Worm (Caenorhabditis elegans) whole organism, midembryonic: ENCODE results near the gene fubl-1.

Experiments used
- T22C8.4 ChIP-seq: fragments of 200-800 bp; sonication (Bioruptor generic); IDR thresholded peaks from 2 replicates; pipeline ENCODE4 v1.3.6; 2022; ENCODE audit warnings: missing genetic modification characterization, missing compliant biosample characterization
- cog-1 ChIP-seq: sonication (generic microtip); optimal IDR thresholded peaks from 2 replicates; lab custom pipeline; 2016; ENCODE audit warnings: missing genetic modification characterization, missing compliant biosample characterization
- flt-1 ChIP-seq: fragments of 200-800 bp; sonication (Bioruptor generic); IDR thresholded peaks from 2 replicates; pipeline ENCODE4 v1.3.6; 2022; ENCODE audit warnings: missing genetic modification characterization, missing compliant biosample characterization
- klf-2 ChIP-seq: fragments of 200-800 bp; sonication (Bioruptor generic); conservative IDR thresholded peaks from 2 replicates; pipeline ENCODE4 v1.3.6; 2022; ENCODE audit warnings: missing genetic modification reagents, missing genetic modification characterization, missing compliant biosample characterization
- med-1 ChIP-seq: sonication (generic microtip); optimal IDR thresholded peaks from 2 replicates; lab custom pipeline; 2017; ENCODE audit warnings: missing genetic modification characterization, mild to moderate bottlenecking, missing compliant biosample characterization, antibody characterized with exemption, missing genetic modification reagents; ENCODE audit not compliant: insufficient read depth
- ref-1 ChIP-seq: fragments of 200-800 bp; sonication (Bioruptor generic); conservative IDR thresholded peaks from 2 replicates; pipeline ENCODE4 v1.3.6; 2022; ENCODE audit warnings: missing genetic modification reagents, missing genetic modification characterization, missing compliant biosample characterization
- tab-1 ChIP-seq: fragments of 200-800 bp; sonication (Bioruptor generic); IDR thresholded peaks from 2 replicates; pipeline ENCODE4 v1.3.6; 2022; ENCODE audit warnings: missing genetic modification characterization, missing compliant biosample characterization
- ztf-23 ChIP-seq: fragments of 200-800 bp; sonication (Bioruptor generic); IDR thresholded peaks from 2 replicates; pipeline ENCODE4 v1.3.6; 2022; ENCODE audit warnings: missing genetic modification reagents, missing genetic modification characterization, missing compliant biosample characterization
- ztf-29 ChIP-seq: fragments of 200-800 bp; sonication (Bioruptor generic); IDR thresholded peaks from 2 replicates; pipeline ENCODE4 v1.3.6; 2022; ENCODE audit warnings: missing genetic modification reagents, missing genetic modification characterization, missing compliant biosample characterization

The fubl-1 gene

ce11 chrV:10237959-10238444 lies 664 bp downstream of the fubl-1 start:
- TF ChIP-seq tab-1 (GFP tag; lab: Robert Waterston, UW) = no peak
- no peak for TF ChIP-seq med-1
- no peak for TF ChIP-seq ztf-29 (GFP tag; lab: Robert Waterston, UW)
- TF ChIP-seq cog-1 (tag; lab: Kevin White, UChicago) = no peak
- TF ChIP-seq flt-1 (GFP tag; lab: Robert Waterston, UW) = no peak
- TF ChIP-seq ztf-23 (GFP tag; lab: Robert Waterston, UW) = no peak
- TF ChIP-seq klf-2 (GFP tag; lab: Robert Waterston, UW) = no peak
- no peak for TF ChIP-seq T22C8.4 (GFP tag; lab: Robert Waterston, UW)
- TF ChIP-seq ref-1 (GFP tag; lab: Robert Waterston, UW) = no peak

ce11 chrV:10237171-10237570 lies 1.5 kb downstream of the fubl-1 start:
- TF ChIP-seq ref-1 (GFP tag; lab: Robert Waterston, UW) = no peak
- TF ChIP-seq med-1 = no peak
- TF ChIP-seq flt-1 (GFP tag; lab: Robert Waterston, UW) = no peak
- no peak for TF ChIP-seq cog-1 (tag; lab: Kevin White, UChicago)
- no peak for TF ChIP-seq T22C8.4 (GFP tag; lab: Robert Waterston, UW)
- TF ChIP-seq ztf-29 (GFP tag; lab: Robert Waterston, UW) = no peak
- TF ChIP-seq klf-2 (GFP tag; lab: Robert Waterston, UW) = no peak
- no peak for TF ChIP-seq tab-1 (GFP tag; lab: Robert Waterston, UW)
- TF ChIP-seq ztf-23 (GFP tag; lab: Robert Waterston, UW) = no peak

ce11 chrV:10233330-10233729 lies 5.3 kb downstream of the fubl-1 start, which contains the start of gene str-182:
Gene str-182 (minus strand): TSS chrV:10233430.
- no peak for TF ChIP-seq T22C8.4 (GFP tag; lab: Robert Waterston, UW)
- no peak for TF ChIP-seq ztf-23 (GFP tag; lab: Robert Waterston, UW)
- no peak for TF ChIP-seq tab-1 (GFP tag; lab: Robert Waterston, UW)
- no peak for TF ChIP-seq flt-1 (GFP tag; lab: Robert Waterston, UW)
- TF ChIP-seq med-1 = no peak
- TF ChIP-seq klf-2 (GFP tag; lab: Robert Waterston, UW) = no peak
- TF ChIP-seq cog-1 (tag; lab: Kevin White, UChicago) = no peak
- TF ChIP-seq ref-1 (GFP tag; lab: Robert Waterston, UW) = no peak
- no peak for TF ChIP-seq ztf-29 (GFP tag; lab: Robert Waterston, UW)

ce11 chrV:10230932-10231331 lies 7.7 kb downstream of the fubl-1 start, which contains the start of gene fipr-6:
Gene fipr-6 (plus strand): TSS chrV:10231232.
- TF ChIP-seq cog-1 (tag; lab: Kevin White, UChicago) (no peak), ztf-29 (GFP tag; lab: Robert Waterston, UW) (no peak), tab-1 (GFP tag; lab: Robert Waterston, UW) (no peak), ztf-23 (GFP tag; lab: Robert Waterston, UW) (no peak), med-1 (no peak), T22C8.4 (GFP tag; lab: Robert Waterston, UW) (no peak), klf-2 (GFP tag; lab: Robert Waterston, UW) (no peak), flt-1 (GFP tag; lab: Robert Waterston, UW) (no peak)

ce11 chrV:10229222-10229879 lies 9.3 kb downstream of the fubl-1 start, which contains the start of the genes pyt-1 and fipr-7:
Gene pyt-1 (minus strand): TSS chrV:10229322.
Gene fipr-7 (plus strand): TSS chrV:10229829.
- TF ChIP-seq med-1 = no peak
- no peak for TF ChIP-seq ref-1 (GFP tag; lab: Robert Waterston, UW)
- TF ChIP-seq klf-2 (GFP tag; lab: Robert Waterston, UW) = no peak
- TF ChIP-seq tab-1 (GFP tag; lab: Robert Waterston, UW) = no peak
- no peak for TF ChIP-seq ztf-23 (GFP tag; lab: Robert Waterston, UW)
- no peak for TF ChIP-seq T22C8.4 (GFP tag; lab: Robert Waterston, UW)
- TF ChIP-seq flt-1 (GFP tag; lab: Robert Waterston, UW) = no peak
- TF ChIP-seq cog-1 (tag; lab: Kevin White, UChicago) = no peak
- no peak for TF ChIP-seq ztf-29 (GFP tag; lab: Robert Waterston, UW)

ce11 chrV:10228360-10228759 lies 10.3 kb downstream of the fubl-1 start, which contains the start of gene fipr-4:
Gene fipr-4 (minus strand): TSS chrV:10228460.
- no peak for TF ChIP-seq ztf-29 (GFP tag; lab: Robert Waterston, UW)

ce11 chrV:10227333-10227732 lies 11.3 kb downstream of the fubl-1 start, which contains the start of gene ttr-19:
Gene ttr-19 (minus strand): TSS chrV:10227433.
- no peak for TF ChIP-seq ref-1 (GFP tag; lab: Robert Waterston, UW)
- TF ChIP-seq tab-1 (GFP tag; lab: Robert Waterston, UW) = no peak
- no peak for TF ChIP-seq klf-2 (GFP tag; lab: Robert Waterston, UW)
- TF ChIP-seq ztf-29 (GFP tag; lab: Robert Waterston, UW) = no peak
- no peak for TF ChIP-seq ztf-23 (GFP tag; lab: Robert Waterston, UW)
- no peak for TF ChIP-seq flt-1 (GFP tag; lab: Robert Waterston, UW)
- TF ChIP-seq T22C8.4 (GFP tag; lab: Robert Waterston, UW) = no peak
- TF ChIP-seq cog-1 (tag; lab: Kevin White, UChicago) = no peak
- no peak for TF ChIP-seq med-1

- TF ChIP-seq tab-1 (GFP tag; lab: Robert Waterston, UW) (no peak), klf-2 (GFP tag; lab: Robert Waterston, UW) (no peak), ztf-29 (GFP tag; lab: Robert Waterston, UW) (no peak), cog-1 (tag; lab: Kevin White, UChicago) (no peak), ztf-23 (GFP tag; lab: Robert Waterston, UW) (no peak), ref-1 (GFP tag; lab: Robert Waterston, UW) (no peak), T22C8.4 (GFP tag; lab: Robert Waterston, UW) (no peak), flt-1 (GFP tag; lab: Robert Waterston, UW) (no peak), med-1 (no peak)
Measured at ce11 chrV:10225610-10226009, 13.1 kb downstream of the fubl-1 start, which contains the start of gene daf-36. Gene daf-36 (minus strand): TSS chrV:10225710.

ce11 chrV:10224619-10225018 lies 14.0 kb downstream of the fubl-1 start:
- TF ChIP-seq ztf-29 (GFP tag; lab: Robert Waterston, UW) (no peak), ref-1 (GFP tag; lab: Robert Waterston, UW) (no peak), ztf-23 (GFP tag; lab: Robert Waterston, UW) (no peak), flt-1 (GFP tag; lab: Robert Waterston, UW) (no peak), cog-1 (tag; lab: Kevin White, UChicago) (no peak), med-1 (no peak), tab-1 (GFP tag; lab: Robert Waterston, UW) (no peak), T22C8.4 (GFP tag; lab: Robert Waterston, UW) (no peak), klf-2 (GFP tag; lab: Robert Waterston, UW) (no peak)
